Worm (Caenorhabditis elegans) whole organism, mixed stage, embryonic: ENCODE results near the gene T03G11.10.

ENCODE experiments used
- M03D4.4 ChIP-seq: sonication (generic microtip); optimal IDR thresholded peaks from 2 replicates; lab custom pipeline; 2017; ENCODE audit warnings: mild to moderate bottlenecking, missing genetic modification characterization, missing compliant biosample characterization
- blmp-1 ChIP-seq: fragments of 150-350 bp; optimal IDR thresholded peaks from 2 replicates; lab custom pipeline; 2014; ENCODE audit warnings: missing biosample characterization, missing genetic modification characterization
- ces-1 ChIP-seq: fragments of 150-350 bp; optimal IDR thresholded peaks from 2 replicates; lab custom pipeline; 2014; ENCODE audit warnings: missing biosample characterization, missing genetic modification reagents, missing genetic modification characterization
- elt-1 ChIP-seq: sonication (generic microtip); optimal IDR thresholded peaks from 2 replicates; lab custom pipeline; 2017; ENCODE audit warnings: missing genetic modification characterization, mild to moderate bottlenecking, missing compliant biosample characterization, antibody characterized with exemption, moderate library complexity, borderline replicate concordance; ENCODE audit not compliant: insufficient read depth
- hlh-1 ChIP-seq: fragments of 150-350 bp; optimal IDR thresholded peaks from 2 replicates; lab custom pipeline; 2014; ENCODE audit warnings: missing biosample characterization, missing genetic modification reagents, missing genetic modification characterization
- lsy-2 ChIP-seq: fragments of 150-350 bp; optimal IDR thresholded peaks from 2 replicates; lab custom pipeline; 2014; ENCODE audit warnings: missing biosample characterization, missing genetic modification characterization
- mep-1 ChIP-seq: fragments of 150-350 bp; optimal IDR thresholded peaks from 2 replicates; lab custom pipeline; 2017; ENCODE audit warnings: missing biosample characterization, missing genetic modification reagents, missing genetic modification characterization, inconsistent platforms
- nhr-12 ChIP-seq: fragments of 150-350 bp; optimal IDR thresholded peaks from 2 replicates; lab custom pipeline; 2014; ENCODE audit warnings: missing biosample characterization, missing genetic modification characterization
- nhr-237 ChIP-seq: fragments of 150-350 bp; optimal IDR thresholded peaks from 2 replicates; lab custom pipeline; 2014; ENCODE audit warnings: missing biosample characterization, missing genetic modification characterization
- pha-4 ChIP-seq: fragments of 150-350 bp; optimal IDR thresholded peaks from 2 replicates; lab custom pipeline; 2018; ENCODE audit warnings: missing biosample characterization, missing genetic modification reagents, missing genetic modification characterization
- sptf-1 ChIP-seq: sonication (generic microtip); optimal IDR thresholded peaks from 2 replicates; lab custom pipeline; 2017; ENCODE audit warnings: mild to moderate bottlenecking, missing genetic modification characterization, moderate library complexity, missing compliant biosample characterization
- unc-39 ChIP-seq: fragments of 150-350 bp; optimal IDR thresholded peaks from 2 replicates; lab custom pipeline; 2014; ENCODE audit warnings: missing biosample characterization, missing genetic modification characterization
- unc-62 ChIP-seq: fragments of 150-350 bp; optimal IDR thresholded peaks from 2 replicates; lab custom pipeline; 2014; ENCODE audit warnings: missing biosample characterization, missing genetic modification reagents, missing genetic modification characterization
- zip-8 ChIP-seq: fragments of 150-350 bp; optimal IDR thresholded peaks from 2 replicates; lab custom pipeline; 2014; ENCODE audit warnings: missing biosample characterization, missing genetic modification characterization

ce11 chrX:5129447-5129846 lies 41.5 kb downstream of the T03G11.10 start:
- TF ChIP-seq unc-62 (GFP tag; lab: Kevin White, UChicago) (peak; percentile 33), ces-1 (GFP tag; lab: Kevin White, UChicago) (peak; percentile 100), nhr-237 (tag; lab: Kevin White, UChicago) (no peak), hlh-1 (tag; lab: Kevin White, UChicago) (no peak), M03D4.4 (tag; lab: Kevin White, UChicago) (no peak), lsy-2 (tag; lab: Kevin White, UChicago) (no peak), nhr-12 (tag; lab: Kevin White, UChicago) (no peak), unc-39 (tag; lab: Kevin White, UChicago) (no peak), pha-4 (tag; lab: Kevin White, UChicago) (no peak), blmp-1 (tag; lab: Kevin White, UChicago) (no peak), zip-8 (no peak), mep-1 (tag; lab: Kevin White, UChicago) (no peak), sptf-1 (tag; lab: Kevin White, UChicago) (no peak), elt-1 (tag; lab: Kevin White, UChicago) (no peak)
